Worm (Caenorhabditis elegans) whole organism, L3 larva: ENCODE data around the gene daf-37.

ENCODE experiments used
- egl-5 ChIP-seq: fragments of 150-350 bp; optimal IDR thresholded peaks from 2 replicates; lab custom pipeline; 2017; ENCODE audit warnings: missing biosample characterization, missing genetic modification reagents, missing genetic modification characterization, inconsistent platforms
- nhr-11 ChIP-seq: fragments of 150-350 bp; optimal IDR thresholded peaks from 2 replicates; lab custom pipeline; 2014; ENCODE audit warnings: missing biosample characterization, missing genetic modification characterization
- nhr-28 ChIP-seq: fragments of 150-350 bp; optimal IDR thresholded peaks from 2 replicates; lab custom pipeline; 2014; ENCODE audit warnings: missing biosample characterization, missing genetic modification characterization

- no peak for TF ChIP-seq nhr-28 (tag; lab: Kevin White, UChicago)
- TF ChIP-seq nhr-11 (tag; lab: Kevin White, UChicago), result no peak
- no peak for TF ChIP-seq egl-5 (tag; lab: Kevin White, UChicago)
These were observed 49.3 kb upstream of the daf-37 start for ce11 chrII:6257220-6257877.
